Worm (Caenorhabditis elegans): ENCODE measurements around the gene Y55F3BR.10.

- TF ChIP-seq unc-62 (GFP tag; optimal IDR thresholded peaks at IDR 0.05) (no peak), snpc-4 (tag; optimal IDR thresholded peaks at IDR 0.05) (no peak), sem-2 (GFP tag; optimal IDR thresholded peaks at IDR 0.05) (no peak), nhr-2 (tag; optimal IDR thresholded peaks at IDR 0.05) (no peak), lin-13 (tag; optimal IDR thresholded peaks at IDR 0.05) (no peak), lin-32 (GFP tag; optimal IDR thresholded peaks at IDR 0.05) (no peak), nhr-28 (tag; optimal IDR thresholded peaks at IDR 0.05) (no peak), sptf-1 (tag; optimal IDR thresholded peaks at IDR 0.05) (no peak), pha-4 (tag; optimal IDR thresholded peaks at IDR 0.05) (no peak), flh-1 (GFP tag; optimal IDR thresholded peaks at IDR 0.05) (no peak), elt-3 (tag; optimal IDR thresholded peaks at IDR 0.05) (no peak), mab-5 (tag; optimal IDR thresholded peaks at IDR 0.05) (no peak), drap-1 (GFP tag; optimal IDR thresholded peaks at IDR 0.05) (no peak)
These were observed 27.4 kb upstream of the Y55F3BR.10 start, which contains the start of gene Y55F3BL.4 for ce11 chrIV:804802-805201.

All from whole organism, mixed stage, embryonic.